Fruit fly (Drosophila melanogaster) whole organism, pupa: ENCODE data around the gene CG13133.

Experiments
- CG10348 ChIP-seq: fragments of 200-800 bp; sonication (Bioruptor generic); IDR thresholded peaks from 2 replicates; pipeline ENCODE4 v1.3.6; 2022; ENCODE audit warnings: missing biosample characterization, missing genetic modification characterization
- CG12605 ChIP-seq: fragments of 200-800 bp; sonication (Bioruptor generic); IDR thresholded peaks from 2 replicates; pipeline ENCODE4 v1.3.6; 2022; ENCODE audit warnings: missing biosample characterization, missing genetic modification characterization
- CG13204 ChIP-seq: fragments of 200-800 bp; sonication (Bioruptor generic); optimal IDR thresholded peaks from 2 replicates; lab custom pipeline; 2018; ENCODE audit warnings: missing biosample characterization, mild to moderate bottlenecking, missing genetic modification characterization, moderate library complexity
- CG14655 ChIP-seq: fragments of 200-800 bp; sonication (Bioruptor generic); optimal IDR thresholded peaks from 3 replicates; lab custom pipeline; 2017; ENCODE audit warnings: mild to moderate bottlenecking, missing biosample characterization, missing genetic modification reagents, missing genetic modification characterization
- CG15710 ChIP-seq: fragments of 200-800 bp; sonication (Bioruptor generic); optimal IDR thresholded peaks from 2 replicates; lab custom pipeline; 2018; ENCODE audit warnings: missing biosample characterization, mild to moderate bottlenecking, missing genetic modification characterization, moderate library complexity
- CG17806 ChIP-seq: fragments of 200-800 bp; sonication (Bioruptor generic); optimal IDR thresholded peaks from 2 replicates; lab custom pipeline; 2018; ENCODE audit warnings: missing biosample characterization, mild to moderate bottlenecking, missing genetic modification characterization, moderate library complexity
- CG32121 ChIP-seq: fragments of 200-800 bp; sonication (Bioruptor generic); IDR thresholded peaks from 2 replicates; pipeline ENCODE4 v1.3.6; 2022; ENCODE audit warnings: missing biosample characterization, missing genetic modification characterization
- CG34367 ChIP-seq: fragments of 200-800 bp; sonication (Bioruptor generic); optimal IDR thresholded peaks from 2 replicates; lab custom pipeline; 2018; ENCODE audit warnings: missing biosample characterization, mild to moderate bottlenecking, missing genetic modification characterization
- CG4496 ChIP-seq: fragments of 200-800 bp; sonication (Bioruptor generic); IDR thresholded peaks from 3 replicates; pipeline ENCODE4 v1.3.6; 2022; ENCODE audit warnings: missing biosample characterization, missing genetic modification characterization
- CG8159 ChIP-seq: fragments of 200-800 bp; sonication (Bioruptor generic); optimal IDR thresholded peaks from 3 replicates; lab custom pipeline; 2018; ENCODE audit warnings: missing biosample characterization, mild to moderate bottlenecking, missing genetic modification characterization, moderate library complexity
- CG8301 ChIP-seq: fragments of 200-800 bp; sonication (Bioruptor generic); optimal IDR thresholded peaks from 2 replicates; lab custom pipeline; 2018; ENCODE audit warnings: missing biosample characterization, mild to moderate bottlenecking, missing genetic modification characterization
- CG9948 ChIP-seq: fragments of 200-800 bp; sonication (Bioruptor generic); optimal IDR thresholded peaks from 2 replicates; lab custom pipeline; 2018; ENCODE audit warnings: missing biosample characterization, mild to moderate bottlenecking, missing genetic modification characterization, moderate library complexity
- D1 ChIP-seq: fragments of 200-800 bp; sonication (Bioruptor generic); optimal IDR thresholded peaks from 2 replicates; lab custom pipeline; 2018; ENCODE audit warnings: missing biosample characterization, mild to moderate bottlenecking, missing genetic modification characterization, moderate library complexity
- EcR ChIP-seq: fragments of 200-800 bp; sonication (Bioruptor generic); optimal IDR thresholded peaks from 3 replicates; lab custom pipeline; 2019; ENCODE audit warnings: missing biosample characterization, missing genetic modification characterization, mild to moderate bottlenecking, moderate library complexity, missing genetic modification reagents
- Ets98B ChIP-seq: fragments of 200-800 bp; sonication (Bioruptor generic); IDR thresholded peaks from 2 replicates; pipeline ENCODE4 v1.3.6; 2022; ENCODE audit warnings: missing biosample characterization, missing genetic modification characterization
- Pif1A ChIP-seq: fragments of 200-800 bp; sonication (Bioruptor generic); optimal IDR thresholded peaks from 3 replicates; lab custom pipeline; 2016; ENCODE audit warnings: missing biosample characterization, missing genetic modification characterization
- Pif1B ChIP-seq: fragments of 200-800 bp; sonication (Bioruptor generic); optimal IDR thresholded peaks from 3 replicates; lab custom pipeline; 2016; ENCODE audit warnings: missing biosample characterization, missing genetic modification characterization
- Snoo ChIP-seq: fragments of 200-800 bp; sonication (Bioruptor generic); optimal IDR thresholded peaks from 3 replicates; lab custom pipeline; 2017; ENCODE audit warnings: missing biosample characterization, mild to moderate bottlenecking, missing genetic modification characterization, inconsistent platforms
- fd96Ca ChIP-seq: fragments of 200-800 bp; sonication (Bioruptor generic); IDR thresholded peaks from 3 replicates; pipeline ENCODE4 v1.3.6; 2022; ENCODE audit warnings: missing biosample characterization, missing genetic modification characterization
- gl ChIP-seq: fragments of 200-800 bp; sonication (Bioruptor generic); optimal IDR thresholded peaks from 2 replicates; lab custom pipeline; 2018; ENCODE audit warnings: missing biosample characterization, mild to moderate bottlenecking, missing genetic modification characterization
- rn ChIP-seq: fragments of 200-800 bp; sonication (Bioruptor generic); IDR thresholded peaks from 2 replicates; pipeline ENCODE4 v1.3.6; 2022; ENCODE audit warnings: missing biosample characterization, missing genetic modification characterization

CG13133 gene

dm6 chr2L:10092289-10092688 is at the start of gene CG13133:
CG13133 (minus strand) TSS chr2L:10092389.
- TF ChIP-seq CG14655 (GFP tag; lab: Kevin White, UChicago) (no peak), rn (GFP tag; lab: Robert Waterston, UW) (no peak), CG17806 (tag; lab: Kevin White, UChicago) (no peak), fd96Ca (GFP tag; lab: Robert Waterston, UW) (no peak), Snoo (tag; lab: Kevin White, UChicago) (no peak), CG8159 (tag; lab: Kevin White, UChicago) (no peak)

DNA sequence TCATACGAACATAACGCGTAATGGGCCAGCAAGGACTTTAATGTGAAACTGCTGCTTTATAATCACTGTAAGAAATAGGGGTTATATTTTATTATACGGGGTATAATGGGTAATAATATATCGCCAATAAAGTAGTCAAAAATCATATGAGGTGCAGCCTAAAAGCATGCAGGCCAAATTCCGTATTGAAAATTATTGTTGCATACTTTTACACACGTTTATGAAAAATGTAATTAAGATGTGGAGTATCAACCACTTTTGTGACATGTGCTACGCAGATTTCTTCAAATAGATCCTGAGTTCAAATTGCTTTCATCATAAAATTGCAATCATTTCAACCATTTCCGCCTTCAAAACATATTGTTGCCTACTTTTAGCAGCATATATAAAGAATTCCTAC is 38.6 kb upstream of the CG13133 start:
- no peak for TF ChIP-seq CG15710 (tag; lab: Kevin White, UChicago)
- no peak for TF ChIP-seq CG8301 (tag; lab: Kevin White, UChicago)
- no peak for TF ChIP-seq CG17806 (tag; lab: Kevin White, UChicago)
- TF ChIP-seq Pif1B (GFP tag; lab: Kevin White, UChicago): no peak
- TF ChIP-seq CG34367: no peak
- no peak for TF ChIP-seq CG13204 (GFP tag; lab: Kevin White, UChicago)
- TF ChIP-seq Snoo (tag; lab: Kevin White, UChicago): no peak
- no peak for TF ChIP-seq CG12605 (GFP tag; lab: Robert Waterston, UW)
- no peak for TF ChIP-seq fd96Ca (GFP tag; lab: Robert Waterston, UW)
- no peak for TF ChIP-seq D1
- TF ChIP-seq rn (GFP tag; lab: Robert Waterston, UW): no peak
- TF ChIP-seq CG10348 (GFP tag; lab: Robert Waterston, UW): no peak
- TF ChIP-seq Ets98B (GFP tag; lab: Robert Waterston, UW): no peak
- TF ChIP-seq gl (tag; lab: Kevin White, UChicago): no peak

- no peak for TF ChIP-seq fd96Ca (GFP tag; lab: Robert Waterston, UW)
- TF ChIP-seq CG17806 (tag; lab: Kevin White, UChicago): no peak
- TF ChIP-seq CG10348 (GFP tag; lab: Robert Waterston, UW): no peak
- no peak for TF ChIP-seq CG4496
These were observed 31.8 kb upstream of the CG13133 start for dm6 chr2L:10123963-10124362.

DNA sequence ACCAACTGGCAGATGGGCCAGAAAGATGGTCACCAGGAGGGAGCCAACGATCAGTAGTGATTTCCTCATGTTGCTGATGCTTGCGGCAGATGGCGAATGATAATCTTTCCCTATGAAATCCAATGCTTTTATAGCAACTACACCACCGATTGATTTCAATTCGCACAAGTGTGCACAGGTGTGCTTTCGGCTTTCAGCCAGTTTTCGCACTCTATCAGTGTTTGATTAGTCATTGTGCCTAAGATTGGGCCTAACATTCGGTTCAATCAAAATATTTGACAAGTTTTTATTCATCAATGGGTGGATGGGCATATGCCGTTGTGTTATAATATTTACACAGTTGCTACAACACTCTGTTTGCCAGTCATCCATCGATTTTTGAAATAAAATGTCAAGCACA is 30.5 kb upstream of the CG13133 start, which contains the start of gene CG13135:
TSS of gene CG13135 (minus strand) at position 101 of the 400 bp plus-strand sequence.
- TF ChIP-seq fd96Ca (GFP tag; lab: Robert Waterston, UW): no peak
- TF ChIP-seq CG15710 (tag; lab: Kevin White, UChicago): no peak
- no peak for TF ChIP-seq Pif1B (GFP tag; lab: Kevin White, UChicago)
- TF ChIP-seq CG10348 (GFP tag; lab: Robert Waterston, UW): no peak
- TF ChIP-seq CG8301 (tag; lab: Kevin White, UChicago): no peak
- TF ChIP-seq CG17806 (tag; lab: Kevin White, UChicago): no peak

DNA sequence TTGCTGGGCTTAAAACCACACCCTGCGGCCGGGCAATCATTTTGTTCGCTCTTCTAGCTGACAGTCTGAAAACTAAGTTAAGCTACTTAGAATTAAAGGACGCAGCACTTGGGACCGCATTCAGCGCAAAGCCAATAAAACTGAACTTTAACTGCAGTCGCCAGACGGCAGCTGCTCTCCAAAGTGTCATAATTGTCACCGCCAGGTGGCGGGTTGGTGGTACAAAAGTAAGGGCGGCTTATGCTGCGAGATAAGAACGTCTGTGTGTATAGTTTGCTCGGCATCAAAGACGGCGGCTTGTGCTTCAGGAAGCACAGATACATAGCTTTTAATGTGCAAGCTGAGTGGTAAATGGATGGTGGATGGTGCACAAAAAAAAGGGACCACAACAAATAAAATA is 16.6 kb upstream of the CG13133 start:
- no peak for TF ChIP-seq CG8301 (tag; lab: Kevin White, UChicago)
- TF ChIP-seq CG4496: no peak
- TF ChIP-seq D1: no peak
- no peak for TF ChIP-seq CG9948
- TF ChIP-seq fd96Ca (GFP tag; lab: Robert Waterston, UW): no peak
- no peak for TF ChIP-seq CG10348 (GFP tag; lab: Robert Waterston, UW)
- TF ChIP-seq CG17806 (tag; lab: Kevin White, UChicago): no peak
- no peak for TF ChIP-seq CG13204 (GFP tag; lab: Kevin White, UChicago)
- no peak for TF ChIP-seq CG8159 (tag; lab: Kevin White, UChicago)
- TF ChIP-seq CG15710 (tag; lab: Kevin White, UChicago): no peak
- TF ChIP-seq Pif1A (GFP tag; lab: Kevin White, UChicago): no peak
- TF ChIP-seq Ets98B (GFP tag; lab: Robert Waterston, UW): no peak
- TF ChIP-seq rn (GFP tag; lab: Robert Waterston, UW): no peak
- TF ChIP-seq EcR (GFP tag; lab: Kevin White, UChicago): no peak
- TF ChIP-seq gl (tag; lab: Kevin White, UChicago): no peak

DNA sequence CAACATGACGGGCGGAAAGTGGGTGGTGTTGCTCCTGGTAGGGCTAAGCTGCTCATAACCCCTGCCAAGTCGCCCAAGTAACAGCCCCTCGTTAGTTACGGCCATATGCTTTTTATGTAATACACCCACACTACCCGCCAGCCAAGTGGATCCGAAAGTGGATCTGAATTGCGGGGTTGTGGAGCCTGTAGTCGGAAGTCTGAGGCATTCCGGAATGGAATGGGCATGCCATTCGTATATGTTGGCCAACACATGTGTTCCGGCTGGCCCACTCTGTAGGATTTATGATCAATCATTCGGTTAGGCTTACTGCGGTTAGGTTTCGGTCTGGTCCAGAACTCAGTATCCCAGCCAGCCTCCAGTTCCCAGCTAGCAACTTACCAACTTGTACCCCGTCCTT is 3.9 kb upstream of the CG13133 start:
- TF ChIP-seq Snoo (tag; lab: Kevin White, UChicago) (no peak), Pif1A (GFP tag; lab: Kevin White, UChicago) (no peak), CG32121 (no peak), CG12605 (GFP tag; lab: Robert Waterston, UW) (no peak), CG13204 (GFP tag; lab: Kevin White, UChicago) (no peak), CG10348 (GFP tag; lab: Robert Waterston, UW) (no peak), EcR (GFP tag; lab: Kevin White, UChicago) (no peak), fd96Ca (GFP tag; lab: Robert Waterston, UW) (no peak)

dm6 chr2L:10093788-10094187 is 1.6 kb upstream of the CG13133 start, which contains the start of gene CG34109:
CG34109 (plus strand) TSS chr2L:10094088.
- TF ChIP-seq Pif1B (GFP tag; lab: Kevin White, UChicago): no peak
- no peak for TF ChIP-seq EcR (GFP tag; lab: Kevin White, UChicago)
- no peak for TF ChIP-seq Ets98B (GFP tag; lab: Robert Waterston, UW)
- TF ChIP-seq CG32121: no peak
- TF ChIP-seq D1: no peak
